Fruit fly (Drosophila melanogaster) whole organism, larva: ENCODE results near the gene Uxt.

Experiments used
- noc ChIP-seq: fragments of 200-800 bp; sonication (Bioruptor generic); optimal IDR thresholded peaks from 3 replicates; lab custom pipeline; 2019; ENCODE audit warnings: missing biosample characterization, mild to moderate bottlenecking, missing genetic modification characterization, moderate library complexity

Gene Uxt

DNA sequence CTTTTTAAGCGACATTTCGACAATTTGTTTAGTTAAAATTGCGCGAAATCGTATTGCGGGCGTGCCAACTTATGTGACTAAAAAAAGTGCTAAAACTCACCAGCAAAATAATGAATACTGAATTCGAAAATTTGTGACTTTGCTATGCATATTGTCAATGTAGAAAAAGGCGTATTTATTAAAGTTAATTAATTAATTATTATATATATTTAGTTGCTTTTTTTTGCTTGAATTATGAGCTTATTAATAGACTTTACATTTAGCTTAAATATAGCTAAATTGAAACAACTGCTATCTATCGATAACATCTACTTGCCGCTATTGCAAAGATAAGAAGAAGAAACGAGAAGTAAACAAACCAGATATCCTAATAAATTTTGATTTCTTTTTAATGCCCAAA is at the start of gene Uxt, which contains the start of gene PolD3:
Gene Uxt, plus strand, starts transcription at position 333 of the 400 bp plus-strand sequence.
Gene PolD3, minus strand, starts transcription at position 56 of the 400 bp plus-strand sequence.
- TF ChIP-seq noc (tag; lab: Kevin White, UChicago), result no peak

DNA sequence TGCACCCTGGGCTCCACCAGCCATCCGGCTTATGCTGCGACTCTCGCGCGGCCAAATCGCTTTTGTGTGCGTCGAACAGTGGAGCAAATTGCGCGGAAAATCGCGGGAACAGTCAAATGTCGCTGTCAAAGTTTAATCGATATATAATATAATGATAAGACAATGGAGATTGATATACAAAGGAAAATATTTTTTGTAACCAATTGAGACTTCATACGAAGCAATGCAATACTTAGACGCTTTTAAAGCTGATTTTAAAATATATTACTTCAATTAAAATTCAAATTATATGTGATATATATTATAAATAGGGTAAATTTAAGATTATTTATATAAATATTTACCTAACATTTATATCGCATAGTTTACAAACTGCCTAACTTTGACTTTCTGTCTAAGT is 44.9 kb upstream of the Uxt start:
- TF ChIP-seq noc (tag; lab: Kevin White, UChicago), result no peak

DNA sequence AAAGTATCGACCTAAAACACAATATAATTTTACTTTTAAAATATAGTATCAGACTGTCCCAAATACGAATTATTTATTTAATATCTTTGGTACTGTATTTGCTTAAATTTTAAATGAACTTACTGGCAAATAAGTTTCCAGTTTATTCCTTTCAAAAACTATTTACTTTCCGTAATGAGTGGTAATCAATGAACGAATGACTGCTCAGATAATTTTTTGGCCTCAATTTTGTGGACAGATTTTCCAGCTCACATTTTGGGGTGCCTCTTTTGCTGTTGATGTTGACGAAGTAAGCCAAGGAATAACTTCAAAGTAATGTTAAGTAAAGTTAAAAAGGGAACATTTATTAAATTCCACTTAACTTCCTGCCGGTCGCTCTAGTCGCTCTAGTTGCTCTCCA is 41.5 kb upstream of the Uxt start, which contains the start of gene CG43230:
Gene CG43230, plus strand, starts transcription at position 301 of the 400 bp plus-strand sequence.
- TF ChIP-seq noc (tag; lab: Kevin White, UChicago), result no peak

DNA sequence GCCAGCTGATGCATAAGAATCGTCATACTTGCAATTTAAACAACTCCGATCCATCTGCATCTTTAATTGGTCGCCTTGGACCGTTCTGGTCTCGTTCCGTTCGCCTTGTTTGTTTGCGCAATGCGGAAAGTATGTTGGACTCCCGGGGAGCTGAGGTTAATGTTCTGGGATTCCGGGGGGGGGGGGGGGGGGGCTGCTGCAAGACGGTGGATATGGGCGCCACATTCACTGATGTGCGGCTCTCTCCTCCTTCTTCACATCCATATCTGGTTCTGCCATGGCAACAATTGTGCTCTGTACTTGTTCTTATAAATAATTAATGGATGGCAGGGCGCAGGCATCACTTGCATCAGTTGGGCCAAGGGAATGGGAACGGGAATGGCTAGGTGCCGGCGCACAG is 13.0 kb upstream of the Uxt start:
- TF ChIP-seq noc (tag; lab: Kevin White, UChicago), result no peak

DNA sequence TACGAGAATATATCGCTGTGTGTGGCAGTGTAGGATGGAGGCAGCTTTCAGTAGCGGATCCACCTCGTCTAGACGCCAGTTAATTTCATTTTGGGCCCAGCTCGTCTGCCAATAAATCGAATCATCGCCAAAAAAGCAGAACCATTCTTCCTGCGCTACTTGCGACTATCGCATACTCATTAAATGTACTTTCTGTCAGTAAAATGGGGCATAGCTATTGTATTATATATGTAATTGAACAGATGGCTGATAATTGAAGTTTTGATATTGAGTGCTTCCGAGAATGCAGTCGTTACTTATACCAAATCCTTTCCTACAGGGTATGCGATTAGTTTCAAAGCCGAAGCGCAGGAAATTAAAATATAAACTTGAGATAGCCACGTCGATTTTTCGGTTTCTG is 11.7 kb upstream of the Uxt start:
- TF ChIP-seq noc (tag; lab: Kevin White, UChicago), result no peak

DNA sequence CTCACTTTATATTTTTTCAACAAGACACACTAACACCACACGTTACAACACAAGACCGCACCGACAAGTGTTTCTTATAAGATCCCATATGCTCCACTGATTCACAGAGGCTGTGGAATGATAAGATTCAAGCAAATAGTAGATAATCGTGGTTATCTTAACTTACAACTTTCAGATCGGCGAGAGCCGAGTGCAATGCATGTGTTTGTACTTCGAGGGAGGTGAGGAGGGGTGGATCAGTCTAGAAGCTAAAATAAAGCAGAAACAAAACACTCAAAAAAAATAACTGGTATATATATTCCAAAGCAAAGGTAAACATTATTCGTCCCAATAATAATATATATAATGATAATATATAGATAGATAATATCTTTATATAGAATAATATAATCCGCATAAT is 8.8 kb upstream of the Uxt start, which contains the start of gene ZnT35C:
Gene ZnT35C, minus strand, starts transcription at position 101 of the 400 bp plus-strand sequence.
- TF ChIP-seq noc (tag; lab: Kevin White, UChicago), result no peak

DNA sequence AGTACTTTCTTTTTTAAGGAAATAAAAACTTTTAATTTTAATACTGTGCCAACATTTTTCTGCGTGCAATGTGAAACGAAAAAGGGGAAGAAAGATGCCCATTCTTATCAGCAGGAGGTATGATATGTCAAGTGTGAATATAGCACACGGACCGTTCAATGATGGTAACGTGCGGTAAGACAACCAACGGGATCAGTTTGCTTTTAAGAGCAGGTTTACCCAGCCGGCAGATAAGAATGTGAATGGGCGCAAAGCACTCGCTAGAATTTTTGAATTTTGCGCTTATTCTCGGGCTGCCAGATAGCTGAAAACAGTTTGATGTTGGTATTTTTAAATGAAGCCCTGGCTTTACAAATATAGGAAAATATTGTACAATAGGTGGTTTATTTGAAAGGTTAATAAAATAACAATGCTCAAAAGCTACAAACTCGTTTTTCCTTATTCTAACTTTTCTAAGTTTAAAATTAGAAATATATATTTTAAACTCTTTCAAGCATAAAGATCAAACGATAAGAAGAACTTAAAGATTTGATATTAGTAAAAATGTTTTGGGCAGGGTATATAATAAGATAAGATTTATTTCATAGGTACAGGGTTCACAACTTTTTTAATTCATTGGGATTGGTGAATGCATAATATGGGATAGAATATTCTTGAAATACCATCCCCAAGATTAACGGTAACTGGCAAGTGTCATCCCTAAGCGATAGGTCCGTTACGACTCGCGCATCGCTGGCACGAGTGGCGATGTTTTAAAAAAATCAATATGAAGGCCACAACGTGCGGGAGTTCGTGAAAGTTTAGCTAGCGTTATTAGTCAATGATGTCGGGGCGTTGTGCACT is 8.0 kb upstream of the Uxt start, which contains the start of gene dao:
Gene dao, plus strand, starts transcription at position 717 of the 843 bp plus-strand sequence.
- no peak for TF ChIP-seq noc (tag; lab: Kevin White, UChicago)

DNA sequence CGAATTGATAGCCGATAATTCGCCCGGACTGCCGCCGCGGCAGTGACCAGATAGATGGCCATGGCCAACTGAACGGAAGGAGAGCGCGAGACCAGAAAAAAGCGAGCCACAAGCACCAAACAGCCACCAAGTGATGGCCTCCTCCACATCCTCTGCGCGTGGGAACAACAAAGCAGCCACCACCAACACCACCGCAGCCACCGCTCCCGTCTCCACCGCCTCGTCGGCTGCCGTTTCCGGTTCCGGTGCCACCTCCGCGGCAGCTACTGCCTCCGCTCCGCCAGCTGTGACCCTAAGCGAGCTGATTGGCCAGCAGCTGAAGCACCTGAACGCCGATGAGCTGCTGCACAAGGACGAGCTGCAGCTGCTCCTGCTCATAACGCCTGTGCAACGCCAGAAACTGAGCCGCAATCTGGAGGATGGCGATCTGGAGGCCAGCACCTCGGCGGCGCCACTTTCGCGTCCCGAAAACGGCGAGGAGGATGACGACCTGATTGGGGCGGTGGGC is 7.3 kb upstream of the Uxt start:
- no peak for TF ChIP-seq noc (tag; lab: Kevin White, UChicago)

DNA sequence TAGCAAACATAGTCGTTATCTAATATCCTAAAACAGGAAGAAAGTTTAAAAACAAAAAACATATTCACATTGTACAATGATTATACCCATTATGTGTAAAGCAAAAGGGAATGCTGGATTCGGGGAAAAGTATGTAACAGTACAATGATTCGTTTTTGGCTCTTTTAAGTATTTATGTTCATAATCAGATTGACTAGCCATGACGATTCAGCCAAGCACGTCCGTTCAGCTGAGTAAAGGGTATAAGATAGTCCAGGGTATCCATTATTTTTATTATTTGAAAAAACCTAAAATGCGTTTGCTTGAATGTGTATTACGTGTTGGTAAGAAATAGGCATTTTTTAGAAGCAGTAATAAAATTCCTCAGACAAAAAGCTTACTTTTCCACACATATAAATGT is 6.7 kb upstream of the Uxt start:
- no peak for TF ChIP-seq noc (tag; lab: Kevin White, UChicago)

DNA sequence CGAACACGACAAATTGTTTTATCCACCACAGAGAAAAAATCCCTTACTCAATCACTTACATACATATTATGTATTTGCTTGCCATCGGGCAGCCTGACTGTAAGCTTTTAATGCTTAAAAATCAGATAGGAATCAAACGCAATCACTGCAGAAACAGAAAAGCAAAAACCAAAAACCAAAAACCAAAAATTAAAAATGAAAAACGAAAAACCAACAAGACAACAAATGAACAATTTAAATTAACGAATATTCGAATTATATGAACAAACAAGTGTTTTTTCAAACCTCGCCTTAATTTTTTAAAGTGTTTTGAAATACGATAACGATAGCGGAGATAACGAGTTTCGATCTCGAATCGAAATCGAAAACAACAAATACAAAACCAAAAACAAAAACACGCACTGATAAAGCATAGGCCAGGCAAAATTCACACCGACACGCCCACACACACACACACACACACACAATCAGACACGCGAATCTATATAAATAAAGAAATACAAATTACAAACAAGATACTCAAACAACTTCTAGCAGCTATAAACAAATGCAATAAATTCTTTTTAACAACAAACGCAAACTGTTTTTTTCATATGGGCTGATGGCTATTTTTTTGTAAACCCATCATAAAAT is 2.0 kb upstream of the Uxt start:
- peak; percentile 56 for TF ChIP-seq noc (tag; lab: Kevin White, UChicago)

DNA sequence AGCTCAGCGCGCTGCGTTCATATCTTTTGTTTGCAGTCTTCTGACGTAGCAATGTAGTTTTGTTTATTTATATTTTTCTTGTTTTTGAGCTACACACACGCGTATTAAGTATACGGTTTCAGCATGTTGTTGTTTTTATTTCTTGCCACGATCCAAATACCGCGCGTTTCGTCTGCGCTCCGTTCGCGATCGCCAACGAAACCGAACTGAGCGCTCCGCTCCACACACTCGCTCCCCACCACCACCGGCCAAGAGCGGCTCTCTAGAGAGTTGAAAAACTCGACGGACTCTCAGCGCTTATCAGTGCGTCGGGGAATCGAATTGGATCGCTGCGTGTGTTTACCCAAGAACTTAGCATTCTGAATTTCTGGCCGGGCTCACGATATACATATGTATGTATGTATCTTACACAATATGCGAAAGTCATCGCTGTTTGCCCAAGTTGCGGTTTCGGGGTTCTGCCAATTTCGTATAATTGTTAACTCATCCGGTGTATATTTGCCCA is 8.2 kb downstream of the Uxt start, which contains the start of gene yuri:
Gene yuri, minus strand, starts transcription at position 210 of the 505 bp plus-strand sequence.
- peak; percentile 40 for TF ChIP-seq noc (tag; lab: Kevin White, UChicago)

DNA sequence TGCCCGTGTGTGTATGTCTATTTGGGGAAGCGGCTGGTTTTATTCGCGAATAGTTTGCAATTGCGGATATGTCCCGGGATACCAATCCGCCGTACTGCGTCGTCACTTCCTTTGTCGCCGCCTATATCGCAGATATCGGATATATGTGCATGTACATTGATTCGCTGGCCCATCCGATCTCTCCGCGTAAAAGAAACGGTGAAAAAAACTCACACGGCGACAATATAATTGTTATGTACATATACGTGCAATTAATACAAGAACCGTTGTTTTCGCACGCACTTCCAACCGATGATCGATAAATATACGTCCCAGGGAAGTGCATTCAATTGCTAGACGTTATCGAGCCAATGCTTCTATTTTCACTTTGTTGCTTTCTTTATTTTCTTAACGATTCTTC is 15.0 kb downstream of the Uxt start:
- no peak for TF ChIP-seq noc (tag; lab: Kevin White, UChicago)

DNA sequence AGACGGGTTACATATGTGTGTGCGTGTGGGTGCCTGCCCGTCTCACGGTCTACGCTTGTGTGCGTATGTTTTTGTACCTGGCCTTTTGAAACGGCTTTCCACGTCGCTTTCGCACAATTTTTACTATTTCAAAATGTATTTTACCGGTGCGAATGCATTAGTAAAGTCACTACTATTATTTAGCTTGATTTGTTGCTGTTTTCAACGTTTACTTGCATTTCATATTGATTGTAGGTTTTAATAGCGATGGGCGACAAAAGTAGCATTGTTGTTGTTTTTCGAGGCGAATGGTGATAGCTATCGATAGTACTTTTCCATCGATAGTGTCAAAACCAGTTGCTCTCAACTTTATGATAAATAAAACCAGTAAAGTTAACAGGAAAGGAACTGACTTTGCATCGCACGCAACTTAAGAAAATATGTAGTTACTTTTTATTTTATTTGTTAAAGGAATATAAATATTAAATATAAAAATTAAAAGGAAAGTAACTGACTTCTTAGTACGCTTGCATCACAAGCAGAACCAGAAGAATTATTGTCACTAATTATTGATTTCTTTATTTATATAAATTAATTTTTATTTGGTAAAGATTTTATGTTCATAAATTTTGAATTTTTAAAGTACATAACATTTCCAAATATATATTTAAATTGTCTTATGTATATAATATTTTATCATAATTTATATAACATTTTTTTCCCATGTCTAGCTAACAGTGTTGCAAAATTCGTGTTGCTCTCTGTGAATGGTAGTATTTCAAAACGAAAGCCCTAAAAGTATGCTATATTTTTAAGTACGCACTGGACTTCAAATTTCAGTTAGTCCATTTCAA is 15.6 kb downstream of the Uxt start, which contains the start of gene Cul3:
Gene Cul3, minus strand, starts transcription at position 268 of the 833 bp plus-strand sequence.
- TF ChIP-seq noc (tag; lab: Kevin White, UChicago), result no peak

DNA sequence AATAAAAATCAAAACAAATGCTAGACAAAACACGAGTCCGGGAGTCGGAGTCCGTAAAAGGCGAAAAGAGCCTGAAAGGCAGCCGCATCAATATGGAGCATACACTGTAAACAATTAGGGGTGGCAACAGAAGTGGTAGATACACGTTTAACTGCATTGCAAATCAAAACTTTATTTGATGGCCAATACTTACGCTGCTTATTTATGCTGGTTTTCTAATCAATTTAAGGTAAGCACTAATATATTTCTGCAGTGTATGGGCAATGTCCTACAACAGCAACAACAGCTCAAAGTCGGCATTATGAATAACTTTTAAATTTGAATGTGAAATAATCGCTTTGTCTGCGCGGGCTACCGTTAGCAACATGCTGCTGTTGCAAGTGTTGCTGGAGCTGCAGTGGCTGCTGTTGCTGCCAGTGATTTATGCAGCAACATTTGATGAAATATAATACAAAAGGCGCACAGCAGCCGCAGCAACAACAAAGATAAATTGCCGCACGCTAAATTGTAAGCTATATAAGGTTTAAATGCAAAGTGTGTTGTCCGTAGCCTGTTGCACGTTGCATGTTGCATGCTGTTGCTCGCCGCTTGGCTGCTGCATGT is 17.2 kb downstream of the Uxt start:
- no peak for TF ChIP-seq noc (tag; lab: Kevin White, UChicago)

DNA sequence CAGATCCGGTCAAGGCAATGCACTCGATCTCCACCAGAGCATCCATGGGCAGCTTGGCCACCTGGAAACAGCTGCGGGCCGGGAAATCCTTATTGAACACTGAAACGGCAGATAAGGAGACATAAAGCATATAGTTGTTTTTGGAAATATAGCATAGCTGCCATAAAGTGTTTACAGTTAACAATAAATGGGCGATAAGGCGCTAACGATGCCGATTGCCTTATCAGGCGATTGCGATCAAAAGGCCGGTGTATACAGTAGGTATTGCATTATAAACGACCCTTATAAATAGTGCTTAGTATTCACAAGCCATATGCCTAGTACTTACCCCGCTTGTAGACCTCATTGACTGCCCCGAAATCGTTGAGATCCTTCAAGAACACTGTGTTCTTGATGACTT is 17.9 kb downstream of the Uxt start:
- TF ChIP-seq noc (tag; lab: Kevin White, UChicago), result peak; percentile 52
